Fruit fly (Drosophila melanogaster): Measurements from ENCODE around the gene dls.

dls gene

DNA sequence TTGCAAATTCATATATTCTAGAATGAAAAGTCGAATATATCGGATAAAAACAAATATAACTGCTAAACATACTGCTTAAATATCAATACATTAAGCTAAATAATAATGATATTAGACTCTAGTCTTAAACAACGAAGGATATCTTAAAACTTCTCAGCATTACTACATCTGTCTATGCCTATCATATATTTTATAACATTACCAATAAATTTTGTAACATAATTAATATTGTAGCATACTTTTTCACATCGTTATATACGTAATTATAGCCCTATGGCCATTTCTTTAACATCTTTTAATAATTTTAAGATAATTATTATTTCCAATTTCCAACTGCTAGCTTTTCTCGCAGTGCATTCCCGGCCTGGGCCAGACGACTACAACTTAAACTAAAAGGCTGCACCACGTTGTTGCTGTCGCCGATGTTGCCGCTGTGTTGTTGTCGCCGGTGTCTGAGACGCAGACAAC is 28.3 kb upstream of the dls start:
- TF ChIP-seq pan (optimal IDR thresholded peaks at IDR 0.05), result no peak
- TF ChIP-seq psq (optimal IDR thresholded peaks at IDR 0.05), result no peak
- no peak for TF ChIP-seq CG8478 (optimal IDR thresholded peaks at IDR 0.05)
- no peak for TF ChIP-seq Dll (optimal IDR thresholded peaks at IDR 0.05)
- TF ChIP-seq EcR (GFP tag; optimal IDR thresholded peaks at IDR 0.05), result no peak
- no peak for TF ChIP-seq usp (GFP tag; optimal IDR thresholded peaks at IDR 0.05)

- TF ChIP-seq Dll (optimal IDR thresholded peaks at IDR 0.05) (peak; percentile 20), CG8478 (optimal IDR thresholded peaks at IDR 0.05) (no peak)
Observed at dm6 chr3L:16173818-16174601, 27.1 kb upstream of the dls start.

DNA sequence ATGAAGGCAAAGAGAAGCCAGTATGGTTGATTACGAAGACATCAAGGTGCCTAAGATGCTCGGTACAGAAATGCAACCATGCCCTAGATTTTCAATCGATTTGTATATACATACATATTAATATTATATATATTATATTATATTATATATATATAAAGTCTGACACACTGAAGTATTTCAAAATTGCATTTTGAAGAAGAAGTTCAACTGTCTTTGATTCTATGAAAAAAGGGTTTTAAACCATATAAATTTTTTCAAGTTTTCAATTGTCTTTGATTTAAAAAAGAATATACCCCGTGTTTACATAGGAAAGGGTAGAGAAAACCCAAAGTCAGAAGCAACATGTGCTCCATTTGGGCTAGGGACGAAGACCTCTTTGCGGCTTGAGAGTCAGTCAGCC is 26.4 kb upstream of the dls start:
- TF ChIP-seq Dll (optimal IDR thresholded peaks at IDR 0.05) (no peak), psq (optimal IDR thresholded peaks at IDR 0.05) (no peak), usp (GFP tag; optimal IDR thresholded peaks at IDR 0.05) (no peak), EcR (GFP tag; optimal IDR thresholded peaks at IDR 0.05) (no peak), pan (optimal IDR thresholded peaks at IDR 0.05) (no peak), CG8478 (optimal IDR thresholded peaks at IDR 0.05) (no peak)

dm6 chr3L:16175628-16176263 is 25.4 kb upstream of the dls start:
- TF ChIP-seq EcR (GFP tag; optimal IDR thresholded peaks at IDR 0.05), result no peak
- TF ChIP-seq psq (optimal IDR thresholded peaks at IDR 0.05), result no peak
- no peak for TF ChIP-seq pan (optimal IDR thresholded peaks at IDR 0.05)
- TF ChIP-seq usp (GFP tag; optimal IDR thresholded peaks at IDR 0.05), result no peak
- no peak for TF ChIP-seq Dll (optimal IDR thresholded peaks at IDR 0.05)
- TF ChIP-seq CG8478 (optimal IDR thresholded peaks at IDR 0.05), result no peak

- TF ChIP-seq Dll (optimal IDR thresholded peaks at IDR 0.05) (no peak), usp (GFP tag; optimal IDR thresholded peaks at IDR 0.05) (no peak), psq (optimal IDR thresholded peaks at IDR 0.05) (no peak), CG8478 (optimal IDR thresholded peaks at IDR 0.05) (no peak), EcR (GFP tag; optimal IDR thresholded peaks at IDR 0.05) (no peak)
Observed at dm6 chr3L:16176492-16176891, 24.6 kb upstream of the dls start.

DNA sequence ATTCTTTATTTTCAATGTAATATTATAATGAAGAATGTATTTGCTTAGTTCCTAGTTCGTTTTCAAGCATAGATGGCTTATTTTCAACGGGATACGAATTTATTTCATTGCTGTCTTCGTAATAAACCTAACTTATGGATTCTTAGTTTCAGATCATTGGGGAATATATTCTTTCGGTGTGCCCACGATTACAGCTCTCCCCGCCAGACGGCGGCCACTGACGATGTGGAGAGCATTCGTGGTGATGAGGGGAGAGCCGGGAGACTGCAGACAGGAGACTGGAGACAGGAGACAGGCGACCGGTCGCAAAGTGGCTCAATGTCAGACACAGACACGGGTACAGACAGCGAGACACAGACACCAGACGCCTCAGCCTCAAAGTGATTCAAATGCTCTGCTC is 23.8 kb upstream of the dls start:
- TF ChIP-seq usp (GFP tag; optimal IDR thresholded peaks at IDR 0.05) (no peak), psq (optimal IDR thresholded peaks at IDR 0.05) (no peak), Dll (optimal IDR thresholded peaks at IDR 0.05) (no peak), CG8478 (optimal IDR thresholded peaks at IDR 0.05) (no peak), EcR (GFP tag; optimal IDR thresholded peaks at IDR 0.05) (no peak), pan (optimal IDR thresholded peaks at IDR 0.05) (no peak)

dm6 chr3L:16177751-16178150 is 23.4 kb upstream of the dls start:
- TF ChIP-seq Dll (optimal IDR thresholded peaks at IDR 0.05) (no peak), CG8478 (optimal IDR thresholded peaks at IDR 0.05) (no peak), psq (optimal IDR thresholded peaks at IDR 0.05) (no peak), pan (optimal IDR thresholded peaks at IDR 0.05) (peak; percentile 94), usp (GFP tag; optimal IDR thresholded peaks at IDR 0.05) (no peak), EcR (GFP tag; optimal IDR thresholded peaks at IDR 0.05) (no peak)

DNA sequence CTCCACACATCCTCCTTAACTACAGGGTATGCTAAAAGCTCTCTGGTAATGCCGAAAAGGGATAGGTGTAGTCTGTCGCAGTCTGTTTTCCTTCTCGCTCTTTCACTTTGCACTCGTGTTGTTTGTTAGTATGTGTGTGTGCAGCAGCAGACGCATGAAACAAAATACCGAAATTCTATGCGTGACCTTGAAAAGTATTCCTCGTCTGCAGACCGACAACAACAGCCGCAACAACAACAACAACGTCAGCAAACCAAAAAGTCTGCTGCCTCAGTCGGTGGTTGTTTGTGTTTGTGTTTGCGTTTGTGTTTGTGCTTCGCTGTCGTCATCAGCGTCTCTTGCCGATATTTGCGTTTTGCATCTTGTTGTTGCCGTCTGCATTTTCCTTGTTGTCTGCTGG is 22.7 kb upstream of the dls start:
- no peak for TF ChIP-seq pan (optimal IDR thresholded peaks at IDR 0.05)
- no peak for TF ChIP-seq psq (optimal IDR thresholded peaks at IDR 0.05)
- TF ChIP-seq Dll (optimal IDR thresholded peaks at IDR 0.05), result no peak
- TF ChIP-seq usp (GFP tag; optimal IDR thresholded peaks at IDR 0.05), result no peak
- no peak for TF ChIP-seq EcR (GFP tag; optimal IDR thresholded peaks at IDR 0.05)

dm6 chr3L:16181330-16181830 is 19.7 kb upstream of the dls start:
- TF ChIP-seq pan (optimal IDR thresholded peaks at IDR 0.05) (no peak), EcR (GFP tag; optimal IDR thresholded peaks at IDR 0.05) (no peak), psq (optimal IDR thresholded peaks at IDR 0.05) (no peak), CG8478 (optimal IDR thresholded peaks at IDR 0.05) (no peak), Dll (optimal IDR thresholded peaks at IDR 0.05) (no peak), usp (GFP tag; optimal IDR thresholded peaks at IDR 0.05) (no peak)

DNA sequence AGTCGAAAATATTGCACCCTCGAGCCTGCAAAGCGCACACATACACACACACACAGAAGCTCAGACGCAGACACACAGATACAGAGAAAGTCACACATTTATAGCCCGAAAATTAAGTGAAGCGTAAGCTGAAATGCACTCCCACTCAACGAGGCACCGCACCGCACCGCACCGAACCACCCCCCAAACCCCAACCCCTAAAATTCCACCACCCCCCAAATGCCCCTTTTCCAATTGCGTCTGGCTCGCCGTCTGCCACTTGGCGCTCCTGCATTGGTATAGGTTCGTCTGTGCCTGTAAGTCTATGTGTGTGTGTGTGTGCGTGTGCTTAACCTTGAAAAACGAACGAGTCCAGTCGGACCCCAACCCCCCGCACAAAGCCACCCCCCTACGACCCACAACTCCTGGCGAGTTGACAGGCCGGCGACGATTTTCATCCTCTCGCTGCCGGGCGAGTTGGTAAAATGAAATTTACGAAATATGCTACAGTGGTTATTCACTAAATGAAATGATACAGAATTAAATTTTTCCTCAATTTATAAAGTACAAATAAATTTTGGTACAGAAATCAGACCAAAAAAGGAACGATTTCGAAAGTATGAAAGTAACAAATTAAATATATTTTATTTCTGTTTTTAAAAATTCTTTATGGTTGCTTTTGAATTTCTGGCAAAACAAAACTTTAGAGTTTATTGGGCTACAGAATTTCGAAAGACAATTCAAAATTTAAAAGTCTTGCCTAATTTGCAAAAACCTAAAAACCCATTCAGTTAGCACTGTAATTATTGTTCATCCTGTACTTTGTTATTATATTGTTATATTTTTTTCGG is 18.3 kb upstream of the dls start:
- TF ChIP-seq pan (optimal IDR thresholded peaks at IDR 0.05), result no peak
- no peak for TF ChIP-seq usp (GFP tag; optimal IDR thresholded peaks at IDR 0.05)
- TF ChIP-seq CG8478 (optimal IDR thresholded peaks at IDR 0.05), result no peak
- TF ChIP-seq psq (optimal IDR thresholded peaks at IDR 0.05), result no peak
- TF ChIP-seq Dll (optimal IDR thresholded peaks at IDR 0.05), result no peak
- TF ChIP-seq EcR (GFP tag; optimal IDR thresholded peaks at IDR 0.05), result no peak

DNA sequence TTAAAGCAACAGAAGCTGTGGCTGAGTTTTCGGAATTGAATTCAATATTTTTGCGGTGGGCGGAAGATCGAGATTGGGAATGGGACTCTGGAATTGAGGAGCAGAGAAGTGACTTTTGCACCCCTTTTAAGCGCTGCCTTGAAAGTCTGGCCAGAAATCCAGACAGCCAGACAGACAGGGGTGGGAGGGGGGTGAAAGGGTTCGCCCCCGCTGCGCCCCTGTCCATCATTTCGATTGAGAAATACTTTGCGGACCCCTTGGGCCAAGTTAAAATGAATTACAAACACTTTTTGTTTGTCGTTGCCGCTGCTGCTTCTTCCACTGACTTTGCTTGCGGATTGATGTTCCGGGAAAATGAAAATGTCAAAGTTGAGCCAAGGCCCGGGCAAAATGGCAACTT is 17.6 kb upstream of the dls start:
- TF ChIP-seq psq (optimal IDR thresholded peaks at IDR 0.05), result no peak
- TF ChIP-seq Dll (optimal IDR thresholded peaks at IDR 0.05), result no peak
- TF ChIP-seq EcR (GFP tag; optimal IDR thresholded peaks at IDR 0.05), result no peak
- TF ChIP-seq usp (GFP tag; optimal IDR thresholded peaks at IDR 0.05), result no peak
- no peak for TF ChIP-seq CG8478 (optimal IDR thresholded peaks at IDR 0.05)
- TF ChIP-seq pan (optimal IDR thresholded peaks at IDR 0.05), result no peak
